Worm (Caenorhabditis elegans) whole organism, mixed stage, embryonic: ENCODE measurements around the gene clc-27.

Source experiments
- M03D4.4 ChIP-seq: sonication (generic microtip); optimal IDR thresholded peaks from 2 replicates; lab custom pipeline; 2017; ENCODE audit warnings: mild to moderate bottlenecking, missing genetic modification characterization, missing compliant biosample characterization
- bed-3 ChIP-seq: fragments of 200-800 bp; sonication (Bioruptor generic); optimal IDR thresholded peaks from 3 replicates; lab custom pipeline; 2018; ENCODE audit warnings: mild to moderate bottlenecking, missing genetic modification characterization, moderate library complexity, missing compliant biosample characterization
- blmp-1 ChIP-seq: fragments of 150-350 bp; optimal IDR thresholded peaks from 2 replicates; lab custom pipeline; 2014; ENCODE audit warnings: missing biosample characterization, missing genetic modification characterization
- ceh-39 ChIP-seq: fragments of 150-350 bp; optimal IDR thresholded peaks from 2 replicates; lab custom pipeline; 2014; ENCODE audit warnings: missing biosample characterization, missing genetic modification characterization
- ceh-43 ChIP-seq: fragments of 200-800 bp; sonication (Bioruptor generic); optimal IDR thresholded peaks from 2 replicates; lab custom pipeline; 2018; ENCODE audit warnings: mild to moderate bottlenecking, missing genetic modification characterization, moderate library complexity, missing compliant biosample characterization
- ceh-83 ChIP-seq: fragments of 200-800 bp; sonication (Bioruptor generic); optimal IDR thresholded peaks from 2 replicates; lab custom pipeline; 2018; ENCODE audit warnings: mild to moderate bottlenecking, missing genetic modification characterization, missing compliant biosample characterization
- ces-1 ChIP-seq: fragments of 150-350 bp; optimal IDR thresholded peaks from 2 replicates; lab custom pipeline; 2014; ENCODE audit warnings: missing biosample characterization, missing genetic modification reagents, missing genetic modification characterization
- cnd-1 ChIP-seq: fragments of 200-800 bp; sonication (Bioruptor generic); optimal IDR thresholded peaks from 2 replicates; lab custom pipeline; 2018; ENCODE audit warnings: mild to moderate bottlenecking, missing genetic modification characterization, missing compliant biosample characterization
- elt-1 ChIP-seq: sonication (generic microtip); optimal IDR thresholded peaks from 2 replicates; lab custom pipeline; 2017; ENCODE audit warnings: missing genetic modification characterization, mild to moderate bottlenecking, missing compliant biosample characterization, antibody characterized with exemption, moderate library complexity, borderline replicate concordance; ENCODE audit not compliant: insufficient read depth
- elt-3 ChIP-seq: fragments of 150-350 bp; optimal IDR thresholded peaks from 2 replicates; lab custom pipeline; 2014; ENCODE audit warnings: missing biosample characterization, missing genetic modification characterization
- flh-1 ChIP-seq: fragments of 200-800 bp; sonication (Bioruptor generic); optimal IDR thresholded peaks from 2 replicates; lab custom pipeline; 2018; ENCODE audit warnings: mild to moderate bottlenecking, missing genetic modification characterization, moderate library complexity, missing compliant biosample characterization
- ham-2 ChIP-seq: fragments of 200-800 bp; sonication (Bioruptor generic); optimal IDR thresholded peaks from 2 replicates; lab custom pipeline; 2018; ENCODE audit warnings: mild to moderate bottlenecking, missing genetic modification characterization, missing compliant biosample characterization
- hlh-1 ChIP-seq: fragments of 150-350 bp; optimal IDR thresholded peaks from 2 replicates; lab custom pipeline; 2014; ENCODE audit warnings: missing biosample characterization, missing genetic modification reagents, missing genetic modification characterization
- lin-13 ChIP-seq: fragments of 150-350 bp; optimal IDR thresholded peaks from 2 replicates; lab custom pipeline; 2014; ENCODE audit warnings: missing biosample characterization, missing genetic modification characterization
- lsy-2 ChIP-seq: fragments of 150-350 bp; optimal IDR thresholded peaks from 2 replicates; lab custom pipeline; 2014; ENCODE audit warnings: missing biosample characterization, missing genetic modification characterization
- mep-1 ChIP-seq: fragments of 150-350 bp; optimal IDR thresholded peaks from 2 replicates; lab custom pipeline; 2017; ENCODE audit warnings: missing biosample characterization, missing genetic modification reagents, missing genetic modification characterization, inconsistent platforms
- nhr-12 ChIP-seq: fragments of 150-350 bp; optimal IDR thresholded peaks from 2 replicates; lab custom pipeline; 2014; ENCODE audit warnings: missing biosample characterization, missing genetic modification characterization
- nhr-2 ChIP-seq: fragments of 150-350 bp; optimal IDR thresholded peaks from 2 replicates; lab custom pipeline; 2014; ENCODE audit warnings: missing biosample characterization, missing genetic modification characterization
- nhr-237 ChIP-seq: fragments of 150-350 bp; optimal IDR thresholded peaks from 2 replicates; lab custom pipeline; 2014; ENCODE audit warnings: missing biosample characterization, missing genetic modification characterization
- nhr-28 ChIP-seq: fragments of 150-350 bp; optimal IDR thresholded peaks from 2 replicates; lab custom pipeline; 2014; ENCODE audit warnings: missing biosample characterization, missing genetic modification characterization
- nhr-76 ChIP-seq: sonication (generic microtip); optimal IDR thresholded peaks from 2 replicates; lab custom pipeline; 2017; ENCODE audit warnings: missing biosample characterization, missing genetic modification characterization
- pha-4 ChIP-seq: fragments of 150-350 bp; optimal IDR thresholded peaks from 2 replicates; lab custom pipeline; 2018; ENCODE audit warnings: missing biosample characterization, missing genetic modification reagents, missing genetic modification characterization
- sem-2 ChIP-seq: fragments of 200-800 bp; sonication (Bioruptor generic); optimal IDR thresholded peaks from 2 replicates; lab custom pipeline; 2018; ENCODE audit warnings: mild to moderate bottlenecking, missing genetic modification characterization, missing compliant biosample characterization
- snpc-4 ChIP-seq: fragments of 150-350 bp; optimal IDR thresholded peaks from 2 replicates; lab custom pipeline; 2014; ENCODE audit warnings: missing biosample characterization, missing genetic modification characterization
- sptf-1 ChIP-seq: sonication (generic microtip); optimal IDR thresholded peaks from 2 replicates; lab custom pipeline; 2017; ENCODE audit warnings: mild to moderate bottlenecking, missing genetic modification characterization, moderate library complexity, missing compliant biosample characterization
- tbx-8 ChIP-seq: fragments of 200-800 bp; sonication (Bioruptor generic); optimal IDR thresholded peaks from 2 replicates; lab custom pipeline; 2018; ENCODE audit warnings: mild to moderate bottlenecking, missing genetic modification characterization, moderate library complexity, missing compliant biosample characterization
- unc-39 ChIP-seq: fragments of 150-350 bp; optimal IDR thresholded peaks from 2 replicates; lab custom pipeline; 2014; ENCODE audit warnings: missing biosample characterization, missing genetic modification characterization
- unc-62 ChIP-seq: fragments of 150-350 bp; optimal IDR thresholded peaks from 2 replicates; lab custom pipeline; 2014; ENCODE audit warnings: missing biosample characterization, missing genetic modification reagents, missing genetic modification characterization
- zip-8 ChIP-seq: fragments of 150-350 bp; optimal IDR thresholded peaks from 2 replicates; lab custom pipeline; 2014; ENCODE audit warnings: missing biosample characterization, missing genetic modification characterization
- ztf-11 ChIP-seq: fragments of 150-350 bp; optimal IDR thresholded peaks from 2 replicates; lab custom pipeline; 2014; ENCODE audit warnings: missing biosample characterization, missing genetic modification characterization

Gene clc-27

DNA sequence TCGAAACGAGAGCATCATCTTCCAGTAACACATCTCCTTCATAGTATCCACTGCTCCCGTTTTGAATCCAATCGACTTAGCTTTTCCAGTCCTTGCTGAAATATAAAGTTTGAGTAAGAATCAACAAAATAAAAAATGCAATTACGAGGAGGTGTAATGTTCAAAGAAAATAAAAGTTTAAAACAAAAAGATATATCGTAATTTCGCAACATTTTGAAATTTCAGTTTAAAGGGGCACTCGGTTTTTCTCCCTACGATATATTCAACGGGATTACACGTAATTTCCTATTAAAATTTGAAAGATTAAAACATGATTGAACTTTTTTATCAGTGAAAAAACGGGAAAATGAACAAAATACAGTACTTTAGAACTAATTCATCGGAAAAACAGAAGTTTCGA, 7.9 kb downstream of the clc-27 start, which contains the start of gene Y34F4.3:
Gene Y34F4.3, minus strand, starts transcription at position 101 of the 400 bp plus-strand sequence.
- no peak for TF ChIP-seq nhr-12 (tag; lab: Kevin White, UChicago)
- TF ChIP-seq snpc-4: no peak
- no peak for TF ChIP-seq mep-1 (tag; lab: Kevin White, UChicago)
- TF ChIP-seq ham-2 (GFP tag; lab: Kevin White, UChicago): no peak
- no peak for TF ChIP-seq nhr-237 (tag; lab: Kevin White, UChicago)
- TF ChIP-seq lsy-2: no peak
- no peak for TF ChIP-seq pha-4 (tag; lab: Kevin White, UChicago)
- TF ChIP-seq ceh-43 (GFP tag; lab: Kevin White, UChicago): no peak
- TF ChIP-seq sem-2: no peak
- TF ChIP-seq nhr-28 (tag; lab: Kevin White, UChicago): no peak
- TF ChIP-seq M03D4.4 (tag; lab: Kevin White, UChicago): no peak
- TF ChIP-seq lin-13 (tag; lab: Kevin White, UChicago): no peak
- TF ChIP-seq unc-39 (tag; lab: Kevin White, UChicago): no peak
- TF ChIP-seq bed-3 (GFP tag; lab: Kevin White, UChicago): no peak
- no peak for TF ChIP-seq ceh-83
- TF ChIP-seq zip-8 (tag; lab: Kevin White, UChicago): no peak
- TF ChIP-seq hlh-1 (tag; lab: Kevin White, UChicago): no peak
- no peak for TF ChIP-seq elt-1 (tag; lab: Kevin White, UChicago)
- TF ChIP-seq blmp-1 (tag; lab: Kevin White, UChicago): no peak
- TF ChIP-seq, all 35 proteins: peak for 0

DNA sequence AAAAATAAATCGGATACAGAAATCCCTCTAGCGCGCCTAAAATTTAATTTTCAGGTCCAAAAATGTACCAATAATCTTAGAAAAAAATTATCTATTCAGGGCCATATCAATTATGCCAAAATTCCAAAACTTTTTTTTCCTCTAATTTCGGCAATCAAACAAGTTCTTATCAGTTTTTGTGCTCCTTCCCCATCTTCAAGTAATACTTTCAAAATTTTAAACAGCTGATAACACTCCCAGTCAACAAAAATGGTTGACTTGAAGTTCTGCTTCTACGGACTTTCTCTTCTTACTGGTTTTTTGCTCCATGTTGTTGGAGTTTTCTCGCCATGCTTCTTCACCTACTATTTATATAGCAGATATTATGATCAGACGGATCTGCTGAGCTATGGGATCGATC, 12.5 kb downstream of the clc-27 start, which contains the start of gene clc-23:
Gene clc-23, plus strand, starts transcription at position 223 of the 400 bp plus-strand sequence.
- TF ChIP-seq ceh-39 (no peak), sptf-1 (no peak), sem-2 (no peak), elt-3 (tag; lab: Kevin White, UChicago) (no peak), snpc-4 (no peak), mep-1 (tag; lab: Kevin White, UChicago) (no peak)
- TF ChIP-seq, all 35 proteins: peak for 0

DNA sequence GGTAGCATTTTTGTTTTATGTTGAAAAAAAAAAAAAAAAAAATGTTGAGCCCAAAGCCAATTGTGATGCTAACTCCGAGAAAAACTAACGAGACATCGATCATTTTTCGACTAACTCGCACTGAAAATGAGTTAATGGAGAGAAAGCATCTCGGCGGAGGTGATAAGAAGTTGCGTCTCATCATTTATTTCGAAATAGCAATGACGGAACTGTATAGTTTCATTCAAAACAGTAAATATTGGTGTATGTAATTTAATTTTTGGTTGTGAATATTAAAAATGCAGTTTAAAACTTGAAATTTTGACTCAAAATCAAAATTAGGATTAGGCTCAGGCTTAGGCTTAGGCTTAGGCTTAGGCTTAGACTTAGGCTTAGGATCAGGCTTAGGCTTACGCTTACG, 18.1 kb downstream of the clc-27 start, which contains the start of gene clc-25:
Gene clc-25, minus strand, starts transcription at position 101 of the 400 bp plus-strand sequence.
- no peak for TF ChIP-seq zip-8 (tag; lab: Kevin White, UChicago)
- TF ChIP-seq unc-62 (GFP tag; lab: Kevin White, UChicago): no peak

DNA sequence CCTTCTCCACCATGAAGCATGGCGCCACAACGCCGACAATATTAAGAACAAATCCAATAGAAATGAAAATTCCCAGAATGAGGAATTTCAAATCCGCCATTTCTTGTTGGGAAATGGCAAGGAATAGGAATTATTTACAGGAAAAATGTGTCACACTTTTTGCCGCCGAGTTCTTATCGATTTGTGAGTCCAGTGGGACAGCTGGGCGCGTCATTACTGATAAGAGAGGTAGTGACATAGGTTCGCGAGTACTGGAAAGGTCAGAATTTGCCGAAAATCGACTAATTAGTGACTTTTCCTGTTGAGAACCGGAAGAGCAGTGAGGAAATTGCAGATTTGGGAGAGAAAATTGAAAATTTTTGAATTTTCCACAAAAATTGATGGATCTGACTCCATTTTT, 20.0 kb downstream of the clc-27 start:
- no peak for TF ChIP-seq cnd-1 (tag; lab: Kevin White, UChicago)
- TF ChIP-seq ces-1 (GFP tag; lab: Kevin White, UChicago): no peak
- TF ChIP-seq ceh-43 (GFP tag; lab: Kevin White, UChicago): no peak
- TF ChIP-seq lsy-2: no peak
- no peak for TF ChIP-seq pha-4 (tag; lab: Kevin White, UChicago)
- no peak for TF ChIP-seq sem-2
- TF ChIP-seq nhr-12 (tag; lab: Kevin White, UChicago): no peak

DNA sequence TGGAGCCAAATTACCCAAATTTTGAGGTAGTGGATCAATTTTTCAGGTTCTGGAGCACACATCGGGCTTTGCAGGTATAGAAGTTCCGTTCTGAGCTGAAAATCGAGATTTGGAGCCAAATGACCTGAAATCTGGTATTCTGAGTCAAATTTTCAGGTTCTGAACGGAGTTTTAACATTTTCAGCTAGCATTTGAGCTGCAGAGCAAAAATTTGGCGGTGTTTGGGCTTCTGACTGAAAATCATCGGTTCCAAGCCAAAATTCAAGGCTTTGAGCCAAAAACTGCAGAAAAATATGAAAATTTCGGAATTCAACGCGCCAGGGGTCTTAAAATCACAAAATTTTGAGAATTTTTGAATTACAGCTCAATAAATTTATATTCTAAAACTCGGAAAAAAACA, 22.8 kb downstream of the clc-27 start, which contains the start of the genes clc-26 and E_BE45912.2:
Gene clc-26, minus strand, starts transcription at position 101 of the 400 bp plus-strand sequence.
Gene E_BE45912.2, minus strand, starts transcription at position 139 of the 400 bp plus-strand sequence.
- TF ChIP-seq unc-39 (tag; lab: Kevin White, UChicago) (no peak), ham-2 (GFP tag; lab: Kevin White, UChicago) (no peak), nhr-2 (tag; lab: Kevin White, UChicago) (no peak), nhr-28 (tag; lab: Kevin White, UChicago) (no peak), elt-3 (tag; lab: Kevin White, UChicago) (no peak), lin-13 (tag; lab: Kevin White, UChicago) (no peak), blmp-1 (tag; lab: Kevin White, UChicago) (no peak), pha-4 (tag; lab: Kevin White, UChicago) (no peak), flh-1 (no peak), mep-1 (tag; lab: Kevin White, UChicago) (no peak), ceh-39 (no peak), tbx-8 (GFP tag; lab: Kevin White, UChicago) (no peak), ces-1 (GFP tag; lab: Kevin White, UChicago) (no peak), hlh-1 (tag; lab: Kevin White, UChicago) (no peak), nhr-76 (tag; lab: Kevin White, UChicago) (no peak), sptf-1 (no peak), ceh-83 (no peak), ztf-11 (tag; lab: Kevin White, UChicago) (no peak)
